Worm (Caenorhabditis elegans) whole organism, early embryonic: ENCODE data around the gene cdc-48.1.

Experiments
- B0310.2 ChIP-seq: sonication (generic microtip); optimal IDR thresholded peaks from 2 replicates; lab custom pipeline; 2016; ENCODE audit warnings: mild to moderate bottlenecking, missing genetic modification characterization, missing compliant biosample characterization
- F13C5.2 ChIP-seq: sonication (generic microtip); optimal IDR thresholded peaks from 2 replicates; lab custom pipeline; 2017; ENCODE audit warnings: mild to moderate bottlenecking, missing genetic modification characterization, inconsistent platforms, missing compliant biosample characterization
- aly-1 ChIP-seq: sonication (generic microtip); optimal IDR thresholded peaks from 2 replicates; lab custom pipeline; 2016; ENCODE audit warnings: missing genetic modification characterization, missing compliant biosample characterization
- ama-1 ChIP-seq: fragments of 150-350 bp; optimal IDR thresholded peaks from 2 replicates; lab custom pipeline; 2014
- ceh-13 ChIP-seq: fragments of 200-800 bp; sonication (Bioruptor generic); optimal IDR thresholded peaks from 2 replicates; lab custom pipeline; 2018; ENCODE audit warnings: mild to moderate bottlenecking, missing genetic modification characterization, missing compliant biosample characterization
- ceh-36 ChIP-seq: sonication (generic microtip); optimal IDR thresholded peaks from 2 replicates; lab custom pipeline; 2016; ENCODE audit warnings: missing genetic modification characterization, inconsistent platforms, missing compliant biosample characterization
- ets-7 ChIP-seq: sonication (generic microtip); optimal IDR thresholded peaks from 2 replicates; lab custom pipeline; 2016; ENCODE audit warnings: missing genotype, missing genetic modification characterization, missing compliant biosample characterization
- flt-1 ChIP-seq: fragments of 200-800 bp; sonication (Bioruptor generic); IDR thresholded peaks from 2 replicates; pipeline ENCODE4 v1.3.6; 2022; ENCODE audit warnings: missing genetic modification characterization, missing compliant biosample characterization
- hmbx-1 ChIP-seq: sonication (generic microtip); optimal IDR thresholded peaks from 2 replicates; lab custom pipeline; 2016; ENCODE audit warnings: mild to moderate bottlenecking, missing genetic modification characterization, missing compliant biosample characterization
- hmg-4 ChIP-seq: fragments of 200-800 bp; sonication (Bioruptor generic); optimal IDR thresholded peaks from 2 replicates; lab custom pipeline; 2018; ENCODE audit warnings: mild to moderate bottlenecking, missing genetic modification characterization, missing compliant biosample characterization
- hnd-1 ChIP-seq: sonication (generic microtip); optimal IDR thresholded peaks from 2 replicates; lab custom pipeline; 2016; ENCODE audit warnings: missing genetic modification characterization, missing compliant biosample characterization
- pes-1 ChIP-seq: fragments of 200-800 bp; sonication (Bioruptor generic); IDR thresholded peaks from 2 replicates; pipeline ENCODE4 v1.3.6; 2022; ENCODE audit warnings: missing genetic modification reagents, missing genetic modification characterization, missing compliant biosample characterization
- scrt-1 ChIP-seq: fragments of 200-800 bp; sonication (Bioruptor generic); IDR thresholded peaks from 2 replicates; pipeline ENCODE4 v1.3.6; 2022; ENCODE audit warnings: missing genetic modification characterization, missing compliant biosample characterization
- sea-1 ChIP-seq: fragments of 200-800 bp; sonication (Bioruptor generic); conservative IDR thresholded peaks from 2 replicates; pipeline ENCODE4 v1.3.6; 2022; ENCODE audit warnings: missing genetic modification characterization, missing compliant biosample characterization
- tbx-11 ChIP-seq: fragments of 200-800 bp; sonication (Bioruptor generic); IDR thresholded peaks from 2 replicates; pipeline ENCODE4 v1.3.6; 2022; ENCODE audit warnings: missing genetic modification characterization, missing compliant biosample characterization
- tbx-37 ChIP-seq: fragments of 200-800 bp; sonication (Bioruptor generic); conservative IDR thresholded peaks from 2 replicates; pipeline ENCODE4 v1.3.6; 2022; ENCODE audit warnings: missing genetic modification reagents, missing genetic modification characterization, missing compliant biosample characterization
- tra-4 ChIP-seq: sonication (generic microtip); optimal IDR thresholded peaks from 2 replicates; lab custom pipeline; 2017; ENCODE audit warnings: missing genetic modification characterization, missing compliant biosample characterization

Gene cdc-48.1

ce11 chrII:10544374-10544908 lies 18.8 kb downstream of the cdc-48.1 start:
- TF ChIP-seq hnd-1 (tag; lab: Kevin White, UChicago) (no peak), ama-1 (lab: Kevin White, UChicago) (peak; percentile 22), B0310.2 (tag; lab: Kevin White, UChicago) (no peak)

DNA sequence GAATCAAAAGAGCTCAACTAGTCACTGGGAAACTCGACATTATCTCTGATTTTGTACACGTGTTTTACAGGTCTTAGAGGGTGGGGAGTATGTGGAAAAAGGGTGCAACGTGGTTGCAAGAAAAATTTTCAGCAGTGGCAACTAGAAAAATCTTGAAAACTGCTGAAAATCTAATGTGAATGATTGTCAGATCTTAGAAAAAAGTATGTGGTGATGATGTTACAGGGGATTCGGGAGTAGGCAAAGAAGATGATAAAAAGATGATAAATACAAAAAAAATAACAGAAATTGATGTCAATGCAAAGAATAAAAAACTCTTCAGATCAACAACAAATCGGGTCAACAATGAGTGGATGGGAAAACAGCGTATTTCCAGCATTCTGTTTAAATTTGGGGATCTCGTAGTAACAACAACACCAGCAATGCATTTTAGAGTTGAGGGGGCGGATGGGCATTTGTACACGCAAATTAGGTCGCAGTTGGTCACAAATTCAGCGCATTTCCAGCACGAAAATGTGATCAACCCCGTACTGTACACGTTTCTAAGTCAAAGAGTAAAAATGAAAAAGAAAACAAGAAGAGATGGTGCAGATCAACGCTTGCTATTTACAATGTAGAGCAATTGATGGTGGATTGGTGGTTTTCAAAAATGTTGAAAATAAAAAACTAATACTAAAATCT lies 19.6 kb downstream of the cdc-48.1 start:
- TF ChIP-seq flt-1 (GFP tag; lab: Robert Waterston, UW), result no peak
- TF ChIP-seq scrt-1 (GFP tag; lab: Robert Waterston, UW), result 0 out of 2 replicates have a peak, but pooled peaks have one; percentile 35

- no peak for TF ChIP-seq tbx-37 (GFP tag; lab: Robert Waterston, UW)
- TF ChIP-seq pes-1 (GFP tag; lab: Robert Waterston, UW), result 0 out of 2 replicates have a peak, but pooled peaks have one; percentile 7
- peak; percentile 74 for TF ChIP-seq ama-1 (lab: Kevin White, UChicago)
Measured at ce11 chrII:10542654-10543456, 20.4 kb downstream of the cdc-48.1 start.

- TF ChIP-seq hmg-4 (peak; percentile 2), hnd-1 (tag; lab: Kevin White, UChicago) (no peak), tbx-37 (GFP tag; lab: Robert Waterston, UW) (peak; percentile 5; the same call in 1 of the 2 replicates), sea-1 (GFP tag; lab: Robert Waterston, UW) (peak; percentile 81), scrt-1 (GFP tag; lab: Robert Waterston, UW) (no peak), flt-1 (GFP tag; lab: Robert Waterston, UW) (no peak; the same call in 1 of the 2 replicates), pes-1 (GFP tag; lab: Robert Waterston, UW) (peak; percentile 71; the same call in 1 of the 2 replicates), hmbx-1 (tag; lab: Kevin White, UChicago) (no peak), ceh-13 (GFP tag; lab: Kevin White, UChicago) (no peak), aly-1 (tag; lab: Kevin White, UChicago) (no peak), ets-7 (tag; lab: Kevin White, UChicago) (no peak), ceh-36 (tag; lab: Kevin White, UChicago) (no peak), tbx-11 (GFP tag; lab: Robert Waterston, UW) (no peak), ama-1 (lab: Kevin White, UChicago) (peak; percentile 81), F13C5.2 (tag; lab: Kevin White, UChicago) (peak; percentile 47), tra-4 (no peak), B0310.2 (tag; lab: Kevin White, UChicago) (no peak)
Measured at ce11 chrII:10541923-10542486, 21.2 kb downstream of the cdc-48.1 start, which contains the start of gene pro-1. Gene pro-1 (minus strand): TSS chrII:10541996.

ce11 chrII:10539232-10539631 lies 24.0 kb downstream of the cdc-48.1 start, which contains the start of gene R166.3:
Gene R166.3 (minus strand): TSS chrII:10539332.
- no peak for TF ChIP-seq aly-1 (tag; lab: Kevin White, UChicago)
- no peak for TF ChIP-seq hmg-4
- no peak for TF ChIP-seq tbx-11 (GFP tag; lab: Robert Waterston, UW)
- no peak for TF ChIP-seq ceh-13 (GFP tag; lab: Kevin White, UChicago)
- TF ChIP-seq hmbx-1 (tag; lab: Kevin White, UChicago), result no peak
- TF ChIP-seq flt-1 (GFP tag; lab: Robert Waterston, UW), result no peak
- TF ChIP-seq B0310.2 (tag; lab: Kevin White, UChicago), result no peak
- TF ChIP-seq scrt-1 (GFP tag; lab: Robert Waterston, UW), result no peak
- TF ChIP-seq ama-1 (lab: Kevin White, UChicago), result no peak
- no peak for TF ChIP-seq hnd-1 (tag; lab: Kevin White, UChicago)
- no peak for TF ChIP-seq F13C5.2 (tag; lab: Kevin White, UChicago)
- TF ChIP-seq ceh-36 (tag; lab: Kevin White, UChicago), result no peak
- TF ChIP-seq ets-7 (tag; lab: Kevin White, UChicago), result no peak
- no peak for TF ChIP-seq tra-4
- no peak for TF ChIP-seq tbx-37 (GFP tag; lab: Robert Waterston, UW)
- no peak for TF ChIP-seq pes-1 (GFP tag; lab: Robert Waterston, UW)
- no peak for TF ChIP-seq sea-1 (GFP tag; lab: Robert Waterston, UW)

DNA sequence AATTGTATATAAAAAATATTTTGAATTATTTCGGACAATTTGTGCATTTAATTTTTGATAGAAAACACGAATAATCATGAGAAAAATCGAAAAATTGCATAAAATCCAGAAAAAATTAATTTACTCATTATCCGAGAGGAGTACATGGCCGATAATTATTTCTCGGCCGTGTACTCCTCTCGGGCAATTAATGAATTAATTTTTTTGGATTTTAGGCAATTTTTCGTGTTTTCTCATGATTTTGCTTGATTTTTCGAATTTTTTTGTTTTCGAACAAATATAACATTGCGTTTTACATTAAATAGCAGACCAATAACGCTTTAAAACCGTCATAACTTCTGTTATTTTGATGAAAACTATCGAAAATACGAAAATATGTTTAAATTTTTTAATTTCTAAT lies 25.2 kb downstream of the cdc-48.1 start:
- TF ChIP-seq pes-1 (GFP tag; lab: Robert Waterston, UW) (no peak), F13C5.2 (tag; lab: Kevin White, UChicago) (peak; percentile 19), tbx-37 (GFP tag; lab: Robert Waterston, UW) (peak; percentile 40; the same call in 1 of the 2 replicates)

ce11 chrII:10537571-10537970 lies 25.6 kb downstream of the cdc-48.1 start, which contains the start of gene R166.2:
Gene R166.2 (minus strand): TSS chrII:10537671.
- TF ChIP-seq hmg-4, result no peak
- no peak for TF ChIP-seq hmbx-1 (tag; lab: Kevin White, UChicago)
- no peak for TF ChIP-seq B0310.2 (tag; lab: Kevin White, UChicago)
- TF ChIP-seq flt-1 (GFP tag; lab: Robert Waterston, UW), result no peak
- TF ChIP-seq F13C5.2 (tag; lab: Kevin White, UChicago), result no peak
- TF ChIP-seq ceh-13 (GFP tag; lab: Kevin White, UChicago), result no peak
- no peak for TF ChIP-seq ama-1 (lab: Kevin White, UChicago)
- no peak for TF ChIP-seq hnd-1 (tag; lab: Kevin White, UChicago)
- TF ChIP-seq tbx-11 (GFP tag; lab: Robert Waterston, UW), result no peak
- TF ChIP-seq sea-1 (GFP tag; lab: Robert Waterston, UW), result no peak
- no peak for TF ChIP-seq ets-7 (tag; lab: Kevin White, UChicago)
- TF ChIP-seq tra-4, result no peak
- TF ChIP-seq pes-1 (GFP tag; lab: Robert Waterston, UW), result no peak
